Fruit fly (Drosophila melanogaster): ENCODE results near the gene TotC.

Gene TotC

DNA sequence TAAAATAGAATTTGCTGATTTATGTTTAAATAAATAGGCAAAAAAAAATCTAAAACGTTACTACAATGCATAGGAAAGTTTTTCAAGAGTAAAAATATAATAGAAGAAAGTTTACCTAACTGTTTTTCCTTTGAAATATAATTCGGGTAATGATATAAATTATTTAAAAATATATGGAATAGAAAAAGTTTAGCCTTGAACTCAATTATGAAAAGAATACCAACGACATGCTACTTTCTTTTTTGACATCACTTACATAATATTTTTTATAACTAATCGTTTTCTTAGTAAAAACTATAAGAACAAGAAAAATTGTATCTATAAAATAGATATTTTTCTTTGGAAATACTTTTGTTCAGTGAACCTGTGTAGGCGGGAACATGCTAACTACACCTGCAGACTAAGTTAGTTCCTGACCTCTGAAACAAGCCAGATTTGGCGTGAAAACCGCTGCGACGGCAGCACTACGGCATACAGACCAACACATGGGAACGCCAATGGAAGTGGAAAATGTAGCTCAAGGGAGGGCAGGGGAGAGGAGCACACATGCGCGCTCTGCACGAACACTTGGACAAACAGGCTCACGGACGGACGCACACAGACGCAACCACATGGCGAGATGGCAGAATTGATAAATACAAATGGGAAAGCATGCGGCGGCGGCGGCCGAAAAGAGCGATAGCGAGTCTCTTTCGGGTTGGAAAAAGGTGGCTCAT, 43.2 kb upstream of the TotC start (continued):
- TF ChIP-seq CG13287 (GFP tag; IDR thresholded peaks at IDR 0.05; ENCODE audit: partially characterized antibody) (peak; percentile 20; the same call in 1 of the 2 replicates), Mes4 (GFP tag; optimal IDR thresholded peaks at IDR 0.05) (no peak), crp (GFP tag; optimal IDR thresholded peaks at IDR 0.05) (peak in 1 of 2 experiments; percentile 21), CG11456 (GFP tag; IDR thresholded peaks at IDR 0.05) (no peak), Fer2 (tag; optimal IDR thresholded peaks at IDR 0.05) (no peak), sens (GFP tag) (peak; percentile 65), tio (GFP tag; optimal IDR thresholded peaks at IDR 0.05) (no peak), inv (GFP tag; IDR thresholded peaks at IDR 0.05; ENCODE audit: partially characterized antibody) (no peak), nmo (GFP tag; optimal IDR thresholded peaks at IDR 0.05) (peak; percentile 53), CG14965 (GFP tag; optimal IDR thresholded peaks at IDR 0.05; ENCODE audit: borderline replicate concordance) (no peak), tin (GFP tag; optimal IDR thresholded peaks at IDR 0.05) (no peak), CG7839 (tag; optimal IDR thresholded peaks at IDR 0.05) (peak; percentile 58), ftz-f1 (GFP tag; optimal IDR thresholded peaks at IDR 0.05) (peak; percentile 80), sob (GFP tag; IDR thresholded peaks at IDR 0.05) (peak; percentile 59; the same call in 1 of the 2 replicates), HLH3B (GFP tag; IDR thresholded peaks at IDR 0.05) (no peak), Sry-β (GFP tag; optimal IDR thresholded peaks at IDR 0.05) (peak; percentile 98), Usf (GFP tag; optimal IDR thresholded peaks at IDR 0.05) (no peak), pfk (GFP tag; optimal IDR thresholded peaks at IDR 0.05) (no peak), TFAM (GFP tag; optimal IDR thresholded peaks at IDR 0.05) (no peak), Sox100B (GFP tag; optimal IDR thresholded peaks at IDR 0.05) (peak; percentile 52), Jarid2 (GFP tag; optimal IDR thresholded peaks at IDR 0.05) (no peak), CG12104 (GFP tag; optimal IDR thresholded peaks at IDR 0.05) (peak; percentile 31), Blimp-1 (GFP tag; optimal IDR thresholded peaks at IDR 0.05) (no peak), Ets65A (GFP tag) (no peak), Ets97D (GFP tag; optimal IDR thresholded peaks at IDR 0.05) (no peak), disco-r (GFP tag; optimal IDR thresholded peaks at IDR 0.05) (no peak), bcd (GFP tag; optimal IDR thresholded peaks at IDR 0.05) (peak; percentile 25), Gug (GFP tag; IDR thresholded peaks at IDR 0.05) (peak; percentile 14; the same call in 1 of the 4 replicates), CG12236 (GFP tag; optimal IDR thresholded peaks at IDR 0.05) (no peak), CG1792 (GFP tag; optimal IDR thresholded peaks at IDR 0.05) (no peak), fd3F (GFP tag; optimal IDR thresholded peaks at IDR 0.05) (no peak), Vsx1 (GFP tag; optimal IDR thresholded peaks at IDR 0.05) (no peak), CG2712 (tag; optimal IDR thresholded peaks at IDR 0.05) (peak; percentile 36), CG2202 (tag; optimal IDR thresholded peaks at IDR 0.05) (no peak), Drgx (GFP tag; IDR thresholded peaks at IDR 0.05) (no peak; the same call in 1 of the 2 replicates), Rfx (GFP tag; IDR thresholded peaks at IDR 0.05) (peak; percentile 78), HHEX (GFP tag; optimal IDR thresholded peaks at IDR 0.05) (no peak), CG11093 (GFP tag; IDR thresholded peaks at IDR 0.05) (no peak), pb (GFP tag; optimal IDR thresholded peaks at IDR 0.05) (no peak), Dll (GFP tag; IDR thresholded peaks at IDR 0.05; ENCODE audit: partially characterized antibody) (no peak), CG4617 (GFP tag; optimal IDR thresholded peaks at IDR 0.05; ENCODE audit: borderline replicate concordance) (no peak), Stat92E (GFP tag; optimal IDR thresholded peaks at IDR 0.05) (no peak), CG18619 (GFP tag; optimal IDR thresholded peaks at IDR 0.05) (peak; percentile 19), CG6791 (GFP tag; IDR thresholded peaks at IDR 0.05; ENCODE audit: partially characterized antibody) (peak; percentile 5; the same call in 1 of the 3 replicates), odd (GFP tag; optimal IDR thresholded peaks at IDR 0.05) (no peak), Neu2 (GFP tag; optimal IDR thresholded peaks at IDR 0.05; ENCODE audit: borderline replicate concordance) (no peak), Elba2 (GFP tag; optimal IDR thresholded peaks at IDR 0.05) (no peak), sim (GFP tag; IDR thresholded peaks at IDR 0.05) (no peak), CG10654 (GFP tag; optimal IDR thresholded peaks at IDR 0.05) (no peak)

All from whole organism, embryonic.